Fruit fly (Drosophila melanogaster): Measurements from ENCODE around the gene CG33310.

- no peak for TF ChIP-seq insv (optimal IDR thresholded peaks at IDR 0.05)
- no peak for TF ChIP-seq psq (optimal IDR thresholded peaks at IDR 0.05)
- no peak for TF ChIP-seq h (optimal IDR thresholded peaks at IDR 0.05)
- TF ChIP-seq ttk (optimal IDR thresholded peaks at IDR 0.05), result no peak
- TF ChIP-seq Myc (optimal IDR thresholded peaks at IDR 0.05), result no peak
Observed at dm6 chr2L:15013523-15013922, 13.2 kb upstream of the CG33310 start.
